Worm (Caenorhabditis elegans) whole organism, L4 larva: ENCODE data around the gene cec-4.

Experiments used
- D1046.2 ChIP-seq: fragments of 200-800 bp; sonication (Bioruptor generic); IDR thresholded peaks from 2 replicates; pipeline ENCODE4 v1.3.6; 2022; ENCODE audit warnings: missing genetic modification characterization, missing compliant biosample characterization
- F49E8.2 ChIP-seq: sonication (generic microtip); optimal IDR thresholded peaks from 2 replicates; lab custom pipeline; 2016; ENCODE audit warnings: missing compliant biosample characterization, mild to moderate bottlenecking, missing genetic modification characterization, borderline replicate concordance
- ama-1 ChIP-seq: fragments of 150-350 bp; optimal IDR thresholded peaks from 2 replicates; lab custom pipeline; 2014; ENCODE audit warnings: inconsistent platforms, mixed read lengths
- arid-1 ChIP-seq: fragments of 200-800 bp; sonication (Bioruptor generic); conservative IDR thresholded peaks from 2 replicates; pipeline ENCODE4 v1.3.6; 2022; ENCODE audit warnings: missing genetic modification reagents, missing genetic modification characterization, missing compliant biosample characterization
- ceh-20 ChIP-seq: fragments of 200-800 bp; sonication (Bioruptor generic); IDR thresholded peaks from 2 replicates; pipeline ENCODE4 v1.3.6; 2022; ENCODE audit warnings: missing genetic modification reagents, missing genetic modification characterization, missing compliant biosample characterization
- ceh-28 ChIP-seq: fragments of 150-350 bp; optimal IDR thresholded peaks from 2 replicates; lab custom pipeline; 2014; ENCODE audit warnings: missing biosample characterization, missing genetic modification reagents, missing genetic modification characterization
- ceh-82 ChIP-seq: sonication (generic microtip); optimal IDR thresholded peaks from 2 replicates; lab custom pipeline; 2017; ENCODE audit warnings: missing biosample characterization, missing genetic modification characterization
- duxl-1 ChIP-seq: sonication (generic microtip); optimal IDR thresholded peaks from 2 replicates; lab custom pipeline; 2016; ENCODE audit warnings: mild to moderate bottlenecking, missing genetic modification characterization, moderate library complexity, missing compliant biosample characterization; ENCODE audit not compliant: poor library complexity
- fkh-10 ChIP-seq: fragments of 150-350 bp; optimal IDR thresholded peaks from 2 replicates; lab custom pipeline; 2014; ENCODE audit warnings: missing biosample characterization, missing genetic modification reagents, missing genetic modification characterization
- fos-1 ChIP-seq: fragments of 150-350 bp; optimal IDR thresholded peaks from 2 replicates; lab custom pipeline; 2014; ENCODE audit warnings: missing biosample characterization, missing genetic modification characterization
- hmg-1.1 ChIP-seq: fragments of 200-800 bp; sonication (Bioruptor generic); IDR thresholded peaks from 2 replicates; pipeline ENCODE4 v1.3.6; 2022; ENCODE audit warnings: missing genetic modification reagents, missing genetic modification characterization, missing compliant biosample characterization
- nhr-28 ChIP-seq: fragments of 150-350 bp; optimal IDR thresholded peaks from 2 replicates; lab custom pipeline; 2014; ENCODE audit warnings: missing biosample characterization, missing genetic modification characterization
- pqm-1 ChIP-seq: sonication (generic microtip); optimal IDR thresholded peaks from 2 replicates; lab custom pipeline; 2017; ENCODE audit warnings: missing biosample characterization, missing genetic modification characterization

DNA sequence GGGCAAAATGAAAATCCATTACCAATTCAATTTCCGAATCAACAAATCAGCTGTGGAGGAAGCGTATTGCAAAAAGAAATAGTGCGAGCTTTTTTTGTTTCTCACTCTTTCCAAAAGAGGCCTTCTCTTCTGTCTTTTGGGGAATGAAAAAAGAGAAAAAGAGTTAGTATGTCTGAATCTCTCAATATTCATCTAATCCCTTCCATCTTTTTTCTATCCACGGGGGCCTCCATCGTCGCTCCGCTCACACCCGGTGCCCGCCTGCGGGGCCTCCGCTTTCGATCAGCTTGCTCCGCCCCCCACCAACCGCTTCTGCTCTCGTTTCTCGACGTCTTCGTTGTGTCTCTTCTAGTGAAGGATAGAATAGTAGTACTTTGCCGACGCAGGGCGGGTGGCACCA, 43.7 kb downstream of the cec-4 start:
- TF ChIP-seq fos-1 (tag; lab: Kevin White, UChicago): no peak
- TF ChIP-seq arid-1 (GFP tag; lab: Robert Waterston, UW): no peak
- no peak for TF ChIP-seq ceh-20 (GFP tag; lab: Robert Waterston, UW)
- no peak for TF ChIP-seq D1046.2
- no peak for TF ChIP-seq ceh-28 (tag; lab: Kevin White, UChicago)
- no peak for TF ChIP-seq ama-1 (lab: Kevin White, UChicago)
- no peak for TF ChIP-seq nhr-28 (tag; lab: Kevin White, UChicago)
- TF ChIP-seq ceh-82 (tag; lab: Kevin White, UChicago): no peak
- no peak for TF ChIP-seq pqm-1 (tag; lab: Kevin White, UChicago)
- peak; percentile 69 for TF ChIP-seq hmg-1.1 (GFP tag; lab: Robert Waterston, UW)
- TF ChIP-seq fkh-10 (GFP tag; lab: Kevin White, UChicago): peak; percentile 25
- no peak for TF ChIP-seq F49E8.2
- no peak for TF ChIP-seq duxl-1 (tag; lab: Kevin White, UChicago)
